Worm (Caenorhabditis elegans) whole organism, late embryonic: ENCODE measurements around the gene cyn-12.

Source experiments
- C38D4.7 ChIP-seq: fragments of 200-800 bp; sonication (Bioruptor generic); optimal IDR thresholded peaks from 2 replicates; lab custom pipeline; 2018; ENCODE audit warnings: mild to moderate bottlenecking, missing genetic modification characterization, moderate library complexity, missing compliant biosample characterization
- F13H6.1 ChIP-seq: sonication (generic microtip); optimal IDR thresholded peaks from 2 replicates; lab custom pipeline; 2016; ENCODE audit warnings: missing genetic modification characterization, missing compliant biosample characterization
- K02D7.2 ChIP-seq: sonication (generic microtip); optimal IDR thresholded peaks from 2 replicates; lab custom pipeline; 2017; ENCODE audit warnings: mild to moderate bottlenecking, missing genetic modification characterization, missing compliant biosample characterization
- T23F11.4 ChIP-seq: fragments of 200-800 bp; sonication (Bioruptor generic); optimal IDR thresholded peaks from 2 replicates; lab custom pipeline; 2018; ENCODE audit warnings: mild to moderate bottlenecking, missing genetic modification characterization, missing compliant biosample characterization
- ahr-1 ChIP-seq: sonication (generic microtip); optimal IDR thresholded peaks from 2 replicates; lab custom pipeline; 2016; ENCODE audit warnings: missing genetic modification characterization, missing compliant biosample characterization
- ama-1 ChIP-seq: fragments of 150-350 bp; optimal IDR thresholded peaks from 2 replicates; lab custom pipeline; 2014
- ceh-14 ChIP-seq: sonication (generic microtip); optimal IDR thresholded peaks from 2 replicates; lab custom pipeline; 2016; ENCODE audit warnings: missing genotype, missing genetic modification characterization, missing compliant biosample characterization
- ceh-18 ChIP-seq: sonication (generic microtip); optimal IDR thresholded peaks from 2 replicates; lab custom pipeline; 2016; ENCODE audit warnings: missing genetic modification characterization, missing compliant biosample characterization
- ceh-19 ChIP-seq: fragments of 200-800 bp; sonication (Bioruptor generic); optimal IDR thresholded peaks from 2 replicates; lab custom pipeline; 2018; ENCODE audit warnings: mild to moderate bottlenecking, missing genetic modification characterization, missing compliant biosample characterization
- ceh-22 ChIP-seq: sonication (generic microtip); optimal IDR thresholded peaks from 2 replicates; lab custom pipeline; 2017; ENCODE audit warnings: missing biosample characterization, missing genetic modification characterization
- ceh-24 ChIP-seq: sonication (generic microtip); optimal IDR thresholded peaks from 2 replicates; lab custom pipeline; 2016; ENCODE audit warnings: mild to moderate bottlenecking, missing genetic modification characterization, missing compliant biosample characterization
- ceh-30 ChIP-seq: fragments of 150-350 bp; optimal IDR thresholded peaks from 2 replicates; lab custom pipeline; 2014; ENCODE audit warnings: missing biosample characterization, missing genetic modification characterization
- ceh-34 ChIP-seq: sonication (generic microtip); optimal IDR thresholded peaks from 2 replicates; lab custom pipeline; 2016; ENCODE audit warnings: mild to moderate bottlenecking, missing genetic modification characterization, missing compliant biosample characterization
- ceh-45 ChIP-seq: fragments of 200-800 bp; sonication (Bioruptor generic); IDR thresholded peaks from 2 replicates; pipeline ENCODE4 v1.3.6; 2022; ENCODE audit warnings: missing genetic modification reagents, missing genetic modification characterization, missing compliant biosample characterization
- ceh-48 ChIP-seq: sonication (generic microtip); optimal IDR thresholded peaks from 2 replicates; lab custom pipeline; 2016; ENCODE audit warnings: missing genetic modification characterization, inconsistent platforms, missing compliant biosample characterization
- ceh-9 ChIP-seq: sonication (generic microtip); optimal IDR thresholded peaks from 2 replicates; lab custom pipeline; 2016; ENCODE audit warnings: mild to moderate bottlenecking, missing genetic modification characterization, inconsistent platforms, missing compliant biosample characterization
- che-1 ChIP-seq: sonication (generic microtip); optimal IDR thresholded peaks from 2 replicates; lab custom pipeline; 2016; ENCODE audit warnings: mild to moderate bottlenecking, missing genetic modification characterization, missing compliant biosample characterization
- dmd-4 ChIP-seq: sonication (generic microtip); optimal IDR thresholded peaks from 2 replicates; lab custom pipeline; 2016; ENCODE audit warnings: borderline replicate concordance, missing genetic modification characterization, missing compliant biosample characterization
- elt-4 ChIP-seq: sonication (generic microtip); optimal IDR thresholded peaks from 2 replicates; lab custom pipeline; 2016; ENCODE audit warnings: missing genetic modification characterization, missing compliant biosample characterization
- ets-4 ChIP-seq: sonication (generic microtip); optimal IDR thresholded peaks from 2 replicates; lab custom pipeline; 2016; ENCODE audit warnings: missing genetic modification characterization, missing compliant biosample characterization
- fax-1 ChIP-seq: sonication (generic microtip); optimal IDR thresholded peaks from 2 replicates; lab custom pipeline; 2016; ENCODE audit warnings: missing genotype, missing genetic modification characterization, missing compliant biosample characterization
- fkh-10 ChIP-seq: fragments of 150-350 bp; optimal IDR thresholded peaks from 2 replicates; lab custom pipeline; 2014; ENCODE audit warnings: missing biosample characterization, missing genetic modification reagents, missing genetic modification characterization
- fkh-6 ChIP-seq: sonication (generic microtip); optimal IDR thresholded peaks from 2 replicates; lab custom pipeline; 2016; ENCODE audit warnings: missing genetic modification characterization, missing compliant biosample characterization
- gmeb-2 ChIP-seq: sonication (generic microtip); optimal IDR thresholded peaks from 2 replicates; lab custom pipeline; 2016; ENCODE audit warnings: missing genetic modification characterization, inconsistent platforms, missing compliant biosample characterization
- hlh-13 ChIP-seq: fragments of 200-800 bp; sonication (Bioruptor generic); optimal IDR thresholded peaks from 2 replicates; lab custom pipeline; 2018; ENCODE audit warnings: mild to moderate bottlenecking, missing genetic modification characterization, missing compliant biosample characterization
- hlh-15 ChIP-seq: sonication (generic microtip); optimal IDR thresholded peaks from 2 replicates; lab custom pipeline; 2016; ENCODE audit warnings: missing genetic modification characterization, missing compliant biosample characterization
- hlh-30 ChIP-seq: sonication (generic microtip); optimal IDR thresholded peaks from 2 replicates; lab custom pipeline; 2017; ENCODE audit warnings: antibody characterized with exemption, missing genetic modification characterization, missing compliant biosample characterization; ENCODE audit not compliant: insufficient read depth
- hlh-6 ChIP-seq: sonication (generic microtip); optimal IDR thresholded peaks from 2 replicates; lab custom pipeline; 2016; ENCODE audit warnings: missing genotype, missing genetic modification characterization, missing compliant biosample characterization
- hlh-8 ChIP-seq: sonication (generic microtip); optimal IDR thresholded peaks from 2 replicates; lab custom pipeline; 2016; ENCODE audit warnings: missing genotype, missing genetic modification characterization, missing compliant biosample characterization
- madf-2 ChIP-seq: sonication (generic microtip); optimal IDR thresholded peaks from 2 replicates; lab custom pipeline; 2017; ENCODE audit warnings: missing genetic modification characterization, missing compliant biosample characterization
- mec-3 ChIP-seq: sonication (generic microtip); optimal IDR thresholded peaks from 2 replicates; lab custom pipeline; 2016; ENCODE audit warnings: borderline replicate concordance, missing genetic modification characterization, missing compliant biosample characterization
- nfya-1 ChIP-seq: sonication (generic microtip); optimal IDR thresholded peaks from 2 replicates; lab custom pipeline; 2017; ENCODE audit warnings: missing genetic modification characterization, mild to moderate bottlenecking, missing compliant biosample characterization, antibody characterized with exemption, moderate library complexity
- nhr-11 ChIP-seq: fragments of 150-350 bp; optimal IDR thresholded peaks from 2 replicates; lab custom pipeline; 2014; ENCODE audit warnings: missing biosample characterization, missing genetic modification characterization
- npax-4 ChIP-seq: sonication (generic microtip); optimal IDR thresholded peaks from 2 replicates; lab custom pipeline; 2016; ENCODE audit warnings: missing genetic modification characterization, missing compliant biosample characterization
- odd-2 ChIP-seq: sonication (generic microtip); optimal IDR thresholded peaks from 2 replicates; lab custom pipeline; 2017; ENCODE audit warnings: antibody characterized with exemption, mild to moderate bottlenecking, missing genetic modification characterization, missing compliant biosample characterization
- pax-1 ChIP-seq: fragments of 150-350 bp; optimal IDR thresholded peaks from 2 replicates; lab custom pipeline; 2014; ENCODE audit warnings: missing biosample characterization, missing genetic modification characterization
- pha-4 ChIP-seq: fragments of 150-350 bp; optimal IDR thresholded peaks from 2 replicates; lab custom pipeline; 2018; ENCODE audit warnings: missing biosample characterization, missing genetic modification reagents, missing genetic modification characterization
- pqm-1 ChIP-seq: sonication (generic microtip); optimal IDR thresholded peaks from 2 replicates; lab custom pipeline; 2016; ENCODE audit warnings: missing genetic modification characterization, missing compliant biosample characterization
- pros-1 ChIP-seq: fragments of 150-350 bp; optimal IDR thresholded peaks from 2 replicates; lab custom pipeline; 2014; ENCODE audit warnings: missing biosample characterization, missing genetic modification reagents, missing genetic modification characterization
- ref-2 ChIP-seq: sonication (generic microtip); optimal IDR thresholded peaks from 2 replicates; lab custom pipeline; 2016; ENCODE audit warnings: missing genetic modification characterization, missing compliant biosample characterization
- sox-4 ChIP-seq: sonication (generic microtip); optimal IDR thresholded peaks from 2 replicates; lab custom pipeline; 2017; ENCODE audit warnings: mild to moderate bottlenecking, missing genetic modification characterization, inconsistent platforms, missing compliant biosample characterization
- syd-9 ChIP-seq: sonication (generic microtip); optimal IDR thresholded peaks from 2 replicates; lab custom pipeline; 2016; ENCODE audit warnings: mild to moderate bottlenecking, missing genetic modification characterization, moderate library complexity, missing compliant biosample characterization
- tbx-2 ChIP-seq: sonication (generic microtip); optimal IDR thresholded peaks from 2 replicates; lab custom pipeline; 2016; ENCODE audit warnings: missing genetic modification characterization, missing compliant biosample characterization
- tbx-7 ChIP-seq: sonication (generic microtip); optimal IDR thresholded peaks from 2 replicates; lab custom pipeline; 2016; ENCODE audit warnings: missing genotype, missing genetic modification characterization, missing compliant biosample characterization
- unc-3 ChIP-seq, 2 experiments: fragments of 200-800 bp in 1 of 2; sonication (Bioruptor generic) in 1 of 2; sonication (generic microtip) in 1 of 2; conservative IDR thresholded peaks in 1 of 2; optimal IDR thresholded peaks in 1 of 2; 2 replicates each; pipeline versions ENCODE4 v1.3.6 to Lab custom; 2016 to 2022; ENCODE audit warnings: missing compliant biosample characterization in 2 of 2, missing genetic modification characterization in 2 of 2, missing genetic modification reagents in 1 of 2
- unc-42 ChIP-seq: sonication (generic microtip); optimal IDR thresholded peaks from 2 replicates; lab custom pipeline; 2016; ENCODE audit warnings: missing genotype, missing genetic modification characterization, missing compliant biosample characterization
- unc-55 ChIP-seq: sonication (generic microtip); optimal IDR thresholded peaks from 2 replicates; lab custom pipeline; 2017; ENCODE audit warnings: missing biosample characterization, missing genetic modification reagents, missing genetic modification characterization
- zip-5 ChIP-seq: sonication (generic microtip); optimal IDR thresholded peaks from 2 replicates; lab custom pipeline; 2016; ENCODE audit warnings: missing genetic modification characterization, missing compliant biosample characterization

cyn-12 gene

DNA sequence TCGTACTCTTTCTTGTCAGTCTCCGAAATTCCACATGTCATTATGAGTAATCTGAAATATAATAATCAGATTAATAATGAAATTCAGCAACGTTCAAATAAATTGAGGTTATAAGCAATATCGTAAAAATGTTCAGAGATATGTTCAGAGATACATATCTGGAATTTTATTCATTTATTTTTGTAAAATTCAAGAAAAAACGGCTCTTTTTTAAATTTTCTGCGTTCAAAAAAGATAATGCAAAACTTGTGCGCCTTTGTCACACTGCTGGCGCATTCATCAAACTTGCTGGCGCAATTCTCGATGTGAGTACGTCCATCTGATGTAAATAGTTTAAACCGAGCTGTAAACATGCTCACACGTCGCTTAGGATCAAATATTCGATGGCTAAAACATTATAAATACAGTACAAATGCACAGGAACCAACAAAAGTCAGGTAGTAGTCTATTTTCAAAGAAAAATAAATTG, 29.8 kb downstream of the cyn-12 start, which contains the start of the genes rde-8 and ZC477.3:
TSS of gene rde-8 (minus strand) at position 51 of the 469 bp plus-strand sequence.
TSS of gene ZC477.3 (plus strand) at position 282 of the 469 bp plus-strand sequence.
- TF ChIP-seq unc-3 (GFP tag; conservative IDR thresholded peaks at IDR 0.05; lab: Robert Waterston, UW) (no peak), unc-3 (tag; optimal IDR thresholded peaks at IDR 0.05; lab: Kevin White, UChicago) (no peak), fax-1 (tag; lab: Kevin White, UChicago) (no peak), ceh-30 (tag; lab: Kevin White, UChicago) (no peak), unc-42 (tag; lab: Kevin White, UChicago) (peak; percentile 16), fkh-6 (tag; lab: Kevin White, UChicago) (no peak), ceh-9 (tag; lab: Kevin White, UChicago) (no peak), T23F11.4 (no peak), hlh-30 (tag; lab: Kevin White, UChicago) (no peak), ceh-14 (no peak), ceh-19 (GFP tag; lab: Kevin White, UChicago) (no peak), fkh-10 (no peak), nfya-1 (peak; percentile 37)

DNA sequence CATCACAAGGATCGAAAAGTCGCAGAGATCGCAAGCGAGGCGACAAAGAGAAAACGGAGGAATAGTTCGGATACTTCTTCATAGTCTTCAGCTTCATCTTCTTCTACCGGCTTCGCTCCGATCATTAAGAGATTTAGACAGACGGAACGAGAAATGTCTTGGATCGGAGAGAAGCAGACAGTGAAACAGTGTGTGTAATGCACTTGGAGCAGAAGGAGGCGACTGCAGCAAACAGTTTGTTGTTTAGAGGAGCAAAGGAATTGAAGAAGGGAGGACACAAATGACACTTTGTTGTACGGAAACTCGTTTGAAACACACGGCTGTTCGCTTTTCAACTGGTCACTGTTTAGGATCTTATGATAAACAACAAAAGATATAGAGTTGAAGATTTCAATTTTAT, 33.6 kb downstream of the cyn-12 start:
- no peak for TF ChIP-seq hlh-15 (tag; lab: Kevin White, UChicago)
- TF ChIP-seq ceh-34 (tag; lab: Kevin White, UChicago) = peak; percentile 56
- no peak for TF ChIP-seq nhr-11
- no peak for TF ChIP-seq gmeb-2
- peak; percentile 24 for TF ChIP-seq tbx-2
- TF ChIP-seq ceh-18 (tag; lab: Kevin White, UChicago) = peak; percentile 46
- peak; percentile 21 for TF ChIP-seq unc-55
- TF ChIP-seq nfya-1 = peak; percentile 51
- TF ChIP-seq, all 69 proteins: peak for 5

DNA sequence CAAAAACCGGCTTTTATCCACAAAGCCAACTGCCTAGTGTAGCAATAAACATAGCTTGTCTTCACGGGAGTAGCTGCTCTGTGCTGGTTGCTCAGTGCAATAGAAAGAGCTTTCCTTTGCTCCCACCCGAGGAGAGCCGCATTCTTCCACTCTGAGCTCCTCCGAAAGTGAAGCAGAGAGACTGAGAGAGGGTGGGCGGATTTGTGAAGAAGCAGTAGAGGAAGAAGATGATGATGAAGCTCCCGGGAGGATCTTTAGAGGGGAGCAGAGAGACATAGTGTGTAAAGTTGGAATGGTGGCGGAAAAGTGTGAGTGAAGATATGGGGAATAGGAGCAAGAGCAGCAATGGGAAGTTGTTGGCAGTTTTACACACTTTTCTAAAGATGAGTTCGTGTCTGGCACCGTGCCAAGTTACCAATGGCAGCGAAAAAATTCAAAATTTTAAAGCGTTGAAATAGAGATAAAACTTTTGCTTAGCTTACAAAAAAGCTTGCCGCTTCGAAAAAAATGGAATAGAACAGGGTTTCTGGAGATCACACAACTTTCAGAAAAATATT, 34.4 kb downstream of the cyn-12 start, which contains the start of gene ZC477.4:
TSS of gene ZC477.4 (minus strand) at position 276 of the 557 bp plus-strand sequence.
- TF ChIP-seq madf-2 (tag; lab: Kevin White, UChicago) (no peak), tbx-2 (peak; percentile 65), hlh-13 (no peak), C38D4.7 (GFP tag; lab: Kevin White, UChicago) (no peak), ceh-22 (tag; lab: Kevin White, UChicago) (no peak), elt-4 (no peak), unc-3 (GFP tag; conservative IDR thresholded peaks at IDR 0.05; lab: Robert Waterston, UW) (no peak; the same call in 1 of the 2 replicates), unc-3 (tag; optimal IDR thresholded peaks at IDR 0.05; lab: Kevin White, UChicago) (no peak), pros-1 (tag; lab: Kevin White, UChicago) (no peak), ref-2 (tag; lab: Kevin White, UChicago) (no peak), syd-9 (tag; lab: Kevin White, UChicago) (no peak), hlh-8 (tag; lab: Kevin White, UChicago) (peak; percentile 19), ceh-45 (GFP tag; lab: Robert Waterston, UW) (no peak), pax-1 (tag; lab: Kevin White, UChicago) (no peak), K02D7.2 (tag; lab: Kevin White, UChicago) (no peak), odd-2 (tag; lab: Kevin White, UChicago) (no peak), ets-4 (tag; lab: Kevin White, UChicago) (no peak), mec-3 (tag; lab: Kevin White, UChicago) (no peak), ama-1 (lab: Kevin White, UChicago) (peak; percentile 9), ahr-1 (tag; lab: Kevin White, UChicago) (no peak), ceh-48 (tag; lab: Kevin White, UChicago) (no peak), sox-4 (tag; lab: Kevin White, UChicago) (no peak), T23F11.4 (no peak), nhr-11 (no peak), fkh-6 (tag; lab: Kevin White, UChicago) (no peak), dmd-4 (tag; lab: Kevin White, UChicago) (no peak), fkh-10 (no peak), ceh-24 (tag; lab: Kevin White, UChicago) (no peak), npax-4 (tag; lab: Kevin White, UChicago) (no peak), zip-5 (tag; lab: Kevin White, UChicago) (no peak), F13H6.1 (peak; percentile 19), pqm-1 (no peak), ceh-18 (tag; lab: Kevin White, UChicago) (peak; percentile 89), che-1 (tag; lab: Kevin White, UChicago) (no peak), hlh-6 (tag; lab: Kevin White, UChicago) (peak; percentile 55), ceh-30 (tag; lab: Kevin White, UChicago) (no peak), pha-4 (tag; lab: Kevin White, UChicago) (no peak), tbx-7 (tag; lab: Kevin White, UChicago) (no peak)
